Worm (Caenorhabditis elegans): ENCODE measurements around the gene fipr-1.

fipr-1 gene

DNA sequence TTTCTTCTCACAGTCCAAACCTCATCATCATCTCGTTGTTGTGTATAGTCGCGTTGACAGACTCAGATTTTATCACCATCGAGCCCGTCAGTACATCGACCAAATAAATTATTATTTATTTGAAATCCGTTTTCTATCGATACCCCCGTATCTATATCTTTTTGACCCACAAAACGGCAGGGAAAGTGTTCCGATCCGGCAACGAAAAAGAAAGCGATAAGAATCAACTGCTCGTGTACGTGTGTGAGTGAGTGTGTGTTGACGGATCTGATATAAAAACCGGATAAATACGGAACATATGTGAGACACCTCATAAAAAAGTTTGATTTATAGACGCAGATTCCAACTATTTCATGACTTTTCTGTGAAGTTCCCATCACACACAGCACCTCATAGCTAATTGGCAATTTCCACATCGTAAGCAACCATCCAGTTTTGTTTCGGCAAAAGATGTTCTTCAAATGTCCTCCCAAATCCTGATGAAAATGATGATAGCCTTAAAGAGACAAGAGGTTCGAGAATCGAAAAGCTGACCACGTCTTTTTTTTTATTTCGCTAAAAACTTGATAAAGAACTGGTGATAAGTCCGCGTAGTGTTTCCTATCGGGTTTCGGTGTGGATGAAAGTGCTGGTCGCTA is 7.2 kb downstream of the fipr-1 start:
- TF ChIP-seq klf-2 (GFP tag; conservative IDR thresholded peaks at IDR 0.05) = no peak
- TF ChIP-seq flt-1 (GFP tag; IDR thresholded peaks at IDR 0.05) = peak; percentile 54; the same call in 1 of the 2 replicates

DNA sequence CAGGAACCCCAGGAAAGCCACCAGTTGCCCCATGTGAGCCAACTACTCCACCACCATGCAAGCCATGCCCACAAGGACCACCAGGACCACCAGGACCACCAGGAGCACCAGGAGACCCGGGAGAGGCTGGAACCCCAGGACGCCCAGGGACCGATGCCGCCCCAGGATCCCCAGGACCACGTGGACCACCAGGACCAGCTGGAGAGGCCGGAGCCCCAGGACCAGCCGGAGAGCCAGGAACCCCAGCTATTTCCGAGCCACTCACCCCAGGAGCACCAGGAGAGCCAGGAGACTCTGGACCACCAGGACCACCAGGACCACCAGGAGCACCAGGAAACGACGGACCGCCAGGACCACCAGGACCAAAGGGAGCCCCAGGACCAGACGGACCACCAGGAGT is 8.0 kb downstream of the fipr-1 start:
- TF ChIP-seq ztf-29 (GFP tag; IDR thresholded peaks at IDR 0.05) = peak; percentile 12; the same call in 1 of the 2 replicates
- no peak for TF ChIP-seq ref-1 (GFP tag; conservative IDR thresholded peaks at IDR 0.05)
- TF ChIP-seq T22C8.4 (GFP tag; IDR thresholded peaks at IDR 0.05) = peak; percentile 43; the same call in 1 of the 2 replicates

DNA sequence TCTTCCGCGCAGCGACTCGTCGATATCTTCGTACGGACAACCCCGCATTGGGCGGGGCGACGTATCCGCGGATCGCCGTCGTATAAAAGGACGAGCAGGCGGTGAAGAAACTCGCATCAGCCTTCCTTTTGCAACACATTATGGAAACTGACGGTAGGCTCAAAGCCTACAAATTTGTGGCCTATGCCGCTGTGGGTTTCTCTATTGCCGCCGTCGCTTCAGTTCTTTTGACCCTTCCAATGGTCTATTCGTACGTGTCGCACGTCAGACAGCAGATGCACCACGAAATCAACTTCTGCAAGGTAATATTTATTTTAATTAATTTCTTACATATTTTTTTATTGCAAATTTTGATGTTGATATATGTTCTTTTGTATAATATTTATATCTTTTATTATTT is 8.7 kb downstream of the fipr-1 start:
- TF ChIP-seq cog-1 (tag; optimal IDR thresholded peaks at IDR 0.05) (no peak), klf-2 (GFP tag; conservative IDR thresholded peaks at IDR 0.05) (no peak), ztf-23 (GFP tag; IDR thresholded peaks at IDR 0.05) (no peak), ref-1 (GFP tag; conservative IDR thresholded peaks at IDR 0.05) (no peak), med-1 (GFP tag; optimal IDR thresholded peaks at IDR 0.05; ENCODE audit: insufficient read depth) (no peak), ztf-29 (GFP tag; IDR thresholded peaks at IDR 0.05) (no peak), tab-1 (GFP tag; IDR thresholded peaks at IDR 0.05) (no peak), flt-1 (GFP tag; IDR thresholded peaks at IDR 0.05) (no peak), T22C8.4 (GFP tag; IDR thresholded peaks at IDR 0.05) (no peak; the same call in 1 of the 2 replicates)

DNA sequence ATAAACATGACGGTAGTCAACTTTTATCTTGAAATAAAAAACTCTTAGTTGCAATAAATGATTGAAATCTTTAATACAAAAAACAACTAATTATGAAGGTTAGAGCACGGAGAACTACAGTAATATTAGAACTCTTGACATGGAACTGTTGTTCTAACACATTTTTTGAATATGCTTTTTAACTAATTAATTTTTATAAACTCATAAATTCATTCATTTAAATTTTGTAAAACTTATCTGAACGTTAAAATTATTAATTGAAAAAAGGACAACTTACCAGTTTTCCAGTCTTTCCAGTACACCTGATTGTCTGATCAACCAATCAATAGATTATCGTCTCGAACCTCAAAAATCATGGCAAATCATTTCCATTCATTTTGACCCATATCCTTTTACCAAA is 9.1 kb downstream of the fipr-1 start, which contains the start of gene sqt-3:
sqt-3 (plus strand) TSS at position 301 of the 400 bp plus-strand sequence.
- no peak for TF ChIP-seq klf-2 (GFP tag; conservative IDR thresholded peaks at IDR 0.05)
- TF ChIP-seq cog-1 (tag; optimal IDR thresholded peaks at IDR 0.05) = no peak
- no peak for TF ChIP-seq tab-1 (GFP tag; IDR thresholded peaks at IDR 0.05)
- no peak for TF ChIP-seq T22C8.4 (GFP tag; IDR thresholded peaks at IDR 0.05)
- TF ChIP-seq flt-1 (GFP tag; IDR thresholded peaks at IDR 0.05) = no peak
- TF ChIP-seq ref-1 (GFP tag; conservative IDR thresholded peaks at IDR 0.05) = no peak
- TF ChIP-seq ztf-29 (GFP tag; IDR thresholded peaks at IDR 0.05) = no peak
- TF ChIP-seq med-1 (GFP tag; optimal IDR thresholded peaks at IDR 0.05; ENCODE audit: insufficient read depth) = no peak
- TF ChIP-seq ztf-23 (GFP tag; IDR thresholded peaks at IDR 0.05) = no peak

DNA sequence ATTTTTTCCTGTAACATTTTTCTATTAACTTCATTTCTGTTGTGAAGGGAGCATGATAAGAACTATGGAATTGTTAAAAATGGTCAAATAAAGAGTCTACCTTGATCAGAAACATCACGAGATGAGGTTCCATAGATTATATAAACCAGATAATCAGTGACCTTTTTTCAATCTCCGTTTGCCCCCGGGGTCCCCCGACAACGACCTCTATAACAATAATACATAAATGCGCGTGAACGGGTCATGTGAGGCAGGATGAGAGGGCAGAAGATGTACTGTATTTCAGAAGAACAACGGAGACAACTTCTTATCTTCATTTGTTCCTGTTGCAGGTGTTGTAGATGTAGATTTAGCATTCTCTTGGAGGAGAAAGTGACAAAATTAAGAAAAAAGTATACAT is 9.7 kb downstream of the fipr-1 start:
- no peak for TF ChIP-seq ref-1 (GFP tag; conservative IDR thresholded peaks at IDR 0.05)
- no peak for TF ChIP-seq tab-1 (GFP tag; IDR thresholded peaks at IDR 0.05)
- no peak for TF ChIP-seq med-1 (GFP tag; optimal IDR thresholded peaks at IDR 0.05; ENCODE audit: insufficient read depth)
- TF ChIP-seq ztf-29 (GFP tag; IDR thresholded peaks at IDR 0.05) = no peak
- no peak for TF ChIP-seq flt-1 (GFP tag; IDR thresholded peaks at IDR 0.05)
- no peak for TF ChIP-seq cog-1 (tag; optimal IDR thresholded peaks at IDR 0.05)
- TF ChIP-seq T22C8.4 (GFP tag; IDR thresholded peaks at IDR 0.05) = no peak
- TF ChIP-seq ztf-23 (GFP tag; IDR thresholded peaks at IDR 0.05) = no peak

DNA sequence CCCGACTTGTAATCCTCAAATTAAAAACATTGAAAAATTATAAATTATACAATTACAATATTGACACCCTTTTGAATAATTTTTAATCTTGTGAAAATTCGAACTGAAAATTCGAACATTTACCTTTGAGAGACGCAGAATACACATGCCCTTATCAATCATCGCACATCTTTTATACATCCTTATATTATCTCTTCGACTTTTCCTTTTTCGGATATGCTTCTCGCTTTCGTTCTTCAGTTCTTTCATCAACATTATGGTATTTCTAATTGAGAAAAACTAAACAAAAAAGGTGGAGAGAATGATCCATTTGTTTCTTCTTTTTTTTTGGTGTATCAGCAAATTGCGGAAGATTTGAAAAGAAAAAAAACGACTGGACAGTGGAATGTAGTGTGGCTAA is 12.2 kb downstream of the fipr-1 start:
- TF ChIP-seq tab-1 (GFP tag; IDR thresholded peaks at IDR 0.05) (no peak), flt-1 (GFP tag; IDR thresholded peaks at IDR 0.05) (no peak)

DNA sequence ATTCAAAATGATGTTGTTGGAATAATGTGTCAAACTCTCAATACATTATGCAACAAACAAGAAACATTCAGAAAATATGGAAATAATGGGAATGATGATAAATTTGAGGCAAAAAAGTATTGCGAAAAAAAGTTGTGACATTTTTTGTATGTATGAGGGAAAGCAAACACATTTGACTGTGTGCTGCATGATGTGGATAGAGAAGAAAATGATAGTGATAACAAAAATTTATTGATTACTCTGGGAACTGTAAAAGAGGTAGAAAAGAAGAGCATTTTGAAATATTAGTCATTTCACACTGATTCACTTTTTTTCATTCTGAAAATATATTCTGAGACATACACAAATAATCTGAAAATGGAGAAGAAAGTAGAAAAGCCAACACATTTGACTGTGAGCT is 13.7 kb downstream of the fipr-1 start:
- no peak for TF ChIP-seq cog-1 (tag; optimal IDR thresholded peaks at IDR 0.05)
- no peak for TF ChIP-seq flt-1 (GFP tag; IDR thresholded peaks at IDR 0.05)
- no peak for TF ChIP-seq tab-1 (GFP tag; IDR thresholded peaks at IDR 0.05)
- TF ChIP-seq klf-2 (GFP tag; conservative IDR thresholded peaks at IDR 0.05) = no peak
- TF ChIP-seq ztf-29 (GFP tag; IDR thresholded peaks at IDR 0.05) = no peak
- no peak for TF ChIP-seq ztf-23 (GFP tag; IDR thresholded peaks at IDR 0.05)
- TF ChIP-seq T22C8.4 (GFP tag; IDR thresholded peaks at IDR 0.05) = no peak

DNA sequence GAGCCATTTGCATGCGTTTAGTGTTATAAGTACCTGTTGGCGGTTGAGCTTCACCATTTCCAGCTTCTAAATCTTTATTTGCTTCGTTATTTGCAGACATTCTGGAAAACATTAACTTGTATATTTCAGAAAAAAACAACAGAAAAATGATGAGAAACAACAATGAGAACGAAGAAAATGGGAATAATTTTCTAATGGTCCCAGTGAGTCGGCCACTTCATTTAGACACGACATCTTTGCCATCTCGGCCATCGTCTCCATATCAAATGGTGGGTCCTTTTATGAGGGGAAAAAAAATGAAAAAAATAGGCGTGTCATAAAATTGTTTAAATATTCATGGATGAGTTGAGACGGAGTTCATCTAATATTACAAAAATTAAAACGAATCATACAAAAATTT is 15.7 kb downstream of the fipr-1 start, which contains the start of gene snb-2:
snb-2 (minus strand) TSS at position 101 of the 400 bp plus-strand sequence.
- TF ChIP-seq ztf-29 (GFP tag; IDR thresholded peaks at IDR 0.05) = no peak
- TF ChIP-seq ref-1 (GFP tag; conservative IDR thresholded peaks at IDR 0.05) = no peak
- TF ChIP-seq flt-1 (GFP tag; IDR thresholded peaks at IDR 0.05) = no peak
- TF ChIP-seq tab-1 (GFP tag; IDR thresholded peaks at IDR 0.05) = no peak
- no peak for TF ChIP-seq cog-1 (tag; optimal IDR thresholded peaks at IDR 0.05)
- no peak for TF ChIP-seq klf-2 (GFP tag; conservative IDR thresholded peaks at IDR 0.05)
- no peak for TF ChIP-seq ztf-23 (GFP tag; IDR thresholded peaks at IDR 0.05)
- TF ChIP-seq T22C8.4 (GFP tag; IDR thresholded peaks at IDR 0.05) = no peak
- TF ChIP-seq med-1 (GFP tag; optimal IDR thresholded peaks at IDR 0.05; ENCODE audit: insufficient read depth) = no peak

DNA sequence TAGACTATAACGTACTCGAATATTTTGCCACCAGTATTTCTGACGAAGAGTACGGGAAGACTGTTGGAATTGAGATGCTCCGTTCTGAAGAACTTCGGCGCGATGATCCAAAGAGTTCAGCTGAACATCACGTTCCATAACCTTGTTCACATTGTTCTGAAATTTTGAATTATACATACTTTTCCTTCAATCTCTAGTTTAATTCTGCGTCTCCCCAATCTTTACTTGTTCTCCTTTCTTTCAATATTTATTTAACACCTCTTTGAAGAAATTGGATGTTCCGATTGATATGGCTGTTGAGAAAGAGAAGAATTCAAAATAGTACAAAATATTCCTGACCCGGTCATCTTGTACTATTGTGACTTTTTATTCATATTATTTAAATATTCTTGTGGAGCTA is 16.7 kb downstream of the fipr-1 start, which contains the start of gene F23H12.3:
F23H12.3 (plus strand) TSS at position 301 of the 400 bp plus-strand sequence.
- no peak for TF ChIP-seq klf-2 (GFP tag; conservative IDR thresholded peaks at IDR 0.05)
- TF ChIP-seq flt-1 (GFP tag; IDR thresholded peaks at IDR 0.05) = no peak
- TF ChIP-seq med-1 (GFP tag; optimal IDR thresholded peaks at IDR 0.05; ENCODE audit: insufficient read depth) = no peak
- TF ChIP-seq tab-1 (GFP tag; IDR thresholded peaks at IDR 0.05) = no peak
- TF ChIP-seq cog-1 (tag; optimal IDR thresholded peaks at IDR 0.05) = no peak
- no peak for TF ChIP-seq ref-1 (GFP tag; conservative IDR thresholded peaks at IDR 0.05)

DNA sequence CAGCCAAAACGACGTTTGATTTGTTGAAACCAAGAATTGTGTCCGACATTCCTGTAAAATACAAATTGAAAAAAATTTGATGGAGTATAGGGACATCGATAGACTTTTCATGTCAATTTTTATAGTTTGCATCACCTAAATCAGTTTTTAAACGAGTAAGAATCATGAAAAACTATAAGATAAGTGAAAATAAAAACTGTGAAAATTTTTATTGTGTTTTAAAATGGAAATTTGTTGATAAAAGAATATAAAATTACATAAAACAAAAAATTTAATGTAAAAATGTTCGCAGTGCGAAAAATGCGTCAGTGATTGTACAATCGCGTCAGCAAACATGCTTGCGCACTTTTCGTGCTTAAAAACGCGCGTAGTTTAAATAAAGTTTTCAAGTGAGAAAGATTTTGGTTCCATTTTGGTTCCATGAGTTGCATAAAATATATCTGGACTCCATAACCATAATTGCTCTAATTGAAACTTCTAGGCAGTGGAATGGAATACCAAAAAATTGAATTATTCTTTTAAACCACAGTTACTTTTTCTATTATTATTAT is 18.1 kb downstream of the fipr-1 start, which contains the start of gene tomm-20:
tomm-20 (minus strand) TSS at position 51 of the 551 bp plus-strand sequence.
- TF ChIP-seq tab-1 (GFP tag; IDR thresholded peaks at IDR 0.05) (no peak), T22C8.4 (GFP tag; IDR thresholded peaks at IDR 0.05) (no peak), flt-1 (GFP tag; IDR thresholded peaks at IDR 0.05) (peak; percentile 87), med-1 (GFP tag; optimal IDR thresholded peaks at IDR 0.05; ENCODE audit: insufficient read depth) (peak; percentile 54), ztf-23 (GFP tag; IDR thresholded peaks at IDR 0.05) (peak; percentile 88), ztf-29 (GFP tag; IDR thresholded peaks at IDR 0.05) (no peak), ref-1 (GFP tag; conservative IDR thresholded peaks at IDR 0.05) (no peak), klf-2 (GFP tag; conservative IDR thresholded peaks at IDR 0.05) (peak; percentile 72), cog-1 (tag; optimal IDR thresholded peaks at IDR 0.05) (peak; percentile 83)

All from whole organism, midembryonic.